Worm (Caenorhabditis elegans) whole organism, L4 larva: Measurements from ENCODE around the gene Y37A1A.4.

Experiments
- F26F4.8 ChIP-seq: fragments of 200-800 bp; sonication (Bioruptor generic); conservative IDR thresholded peaks from 2 replicates; pipeline ENCODE4 v1.3.6; 2022; ENCODE audit warnings: missing genetic modification characterization, missing compliant biosample characterization
- F37D6.2 ChIP-seq: sonication (generic microtip); optimal IDR thresholded peaks from 2 replicates; lab custom pipeline; 2016; ENCODE audit warnings: mild to moderate bottlenecking, missing genetic modification characterization, missing compliant biosample characterization
- T20F7.1 ChIP-seq: fragments of 200-800 bp; sonication (Bioruptor generic); optimal IDR thresholded peaks from 2 replicates; lab custom pipeline; 2018; ENCODE audit warnings: mild to moderate bottlenecking, missing genetic modification characterization, missing compliant biosample characterization
- Y5F2A.4 ChIP-seq: fragments of 200-800 bp; sonication (Bioruptor generic); optimal IDR thresholded peaks from 2 replicates; lab custom pipeline; 2018; ENCODE audit warnings: mild to moderate bottlenecking, missing genetic modification characterization, missing compliant biosample characterization
- aha-1 ChIP-seq: fragments of 150-350 bp; peaks from one replicate; lab custom pipeline; 2014; ENCODE audit warnings: missing biosample characterization, missing genetic modification characterization
- ceh-32 ChIP-seq: sonication (generic microtip); optimal IDR thresholded peaks from 2 replicates; lab custom pipeline; 2016; ENCODE audit warnings: mild to moderate bottlenecking, missing genetic modification characterization, missing compliant biosample characterization; ENCODE audit not compliant: poor library complexity
- ceh-62 ChIP-seq: sonication (generic microtip); optimal IDR thresholded peaks from 2 replicates; lab custom pipeline; 2017; ENCODE audit warnings: missing biosample characterization, missing genetic modification characterization
- ces-1 ChIP-seq: fragments of 150-350 bp; sonication (generic microtip); optimal IDR thresholded peaks from 4 replicates; lab custom pipeline; 2014; ENCODE audit warnings: missing biosample characterization, missing genetic modification reagents, missing genetic modification characterization
- daf-12 ChIP-seq: fragments of 150-350 bp; optimal IDR thresholded peaks from 2 replicates; lab custom pipeline; 2014; ENCODE audit warnings: missing biosample characterization, missing genetic modification reagents, missing genetic modification characterization
- daf-19 ChIP-seq: fragments of 200-800 bp; sonication (Bioruptor generic); conservative IDR thresholded peaks from 2 replicates; pipeline ENCODE4 v1.3.6; 2022; ENCODE audit warnings: missing genetic modification characterization, missing compliant biosample characterization
- daf-8 ChIP-seq: fragments of 200-800 bp; sonication (Bioruptor generic); IDR thresholded peaks from 2 replicates; pipeline ENCODE4 v1.3.6; 2022; ENCODE audit warnings: missing genetic modification characterization, missing compliant biosample characterization
- dmd-6 ChIP-seq: fragments of 200-800 bp; sonication (Bioruptor generic); IDR thresholded peaks from 2 replicates; pipeline ENCODE4 v1.3.6; 2022; ENCODE audit warnings: missing genetic modification reagents, missing genetic modification characterization, missing compliant biosample characterization
- dmd-9 ChIP-seq: fragments of 200-800 bp; sonication (Bioruptor generic); IDR thresholded peaks from 2 replicates; pipeline ENCODE4 v1.3.6; 2022; ENCODE audit warnings: missing genetic modification reagents, missing genetic modification characterization, missing compliant biosample characterization
- dpl-1 ChIP-seq: fragments of 150-350 bp; optimal IDR thresholded peaks from 2 replicates; lab custom pipeline; 2014; ENCODE audit warnings: missing biosample characterization, missing genetic modification reagents, missing genetic modification characterization
- duxl-1 ChIP-seq: sonication (generic microtip); optimal IDR thresholded peaks from 2 replicates; lab custom pipeline; 2016; ENCODE audit warnings: mild to moderate bottlenecking, missing genetic modification characterization, moderate library complexity, missing compliant biosample characterization; ENCODE audit not compliant: poor library complexity
- egl-43 ChIP-seq: fragments of 200-800 bp; sonication (Bioruptor generic); IDR thresholded peaks from 2 replicates; pipeline ENCODE4 v1.3.6; 2022; ENCODE audit warnings: missing genetic modification reagents, missing genetic modification characterization, missing compliant biosample characterization
- fkh-10 ChIP-seq: fragments of 150-350 bp; optimal IDR thresholded peaks from 2 replicates; lab custom pipeline; 2014; ENCODE audit warnings: missing biosample characterization, missing genetic modification reagents, missing genetic modification characterization
- gei-8 ChIP-seq: fragments of 200-800 bp; sonication (Bioruptor generic); optimal IDR thresholded peaks from 2 replicates; lab custom pipeline; 2018; ENCODE audit warnings: mild to moderate bottlenecking, missing genetic modification characterization, missing compliant biosample characterization
- hlh-11 ChIP-seq: fragments of 200-800 bp; sonication (Bioruptor generic); optimal IDR thresholded peaks from 2 replicates; lab custom pipeline; 2018; ENCODE audit warnings: mild to moderate bottlenecking, missing genetic modification characterization, missing compliant biosample characterization
- jun-1 ChIP-seq: fragments of 150-350 bp; optimal IDR thresholded peaks from 2 replicates; lab custom pipeline; 2014; ENCODE audit warnings: missing biosample characterization, missing genetic modification reagents, missing genetic modification characterization
- lim-7 ChIP-seq: fragments of 200-800 bp; sonication (Bioruptor generic); IDR thresholded peaks from 2 replicates; pipeline ENCODE4 v1.3.6; 2022; ENCODE audit warnings: missing genetic modification characterization, missing compliant biosample characterization
- lin-15B ChIP-seq: fragments of 150-350 bp; sonication (generic microtip); optimal IDR thresholded peaks from 3 replicates; lab custom pipeline; 2014; ENCODE audit warnings: missing biosample characterization, missing genetic modification characterization
- mxl-2 ChIP-seq: fragments of 200-800 bp; sonication (Bioruptor generic); conservative IDR thresholded peaks from 2 replicates; pipeline ENCODE4 v1.3.6; 2022; ENCODE audit warnings: missing genetic modification reagents, missing genetic modification characterization, missing compliant biosample characterization
- nhr-111 ChIP-seq: fragments of 200-800 bp; sonication (Bioruptor generic); optimal IDR thresholded peaks from 2 replicates; lab custom pipeline; 2018; ENCODE audit warnings: mild to moderate bottlenecking, missing genetic modification characterization, missing compliant biosample characterization
- nhr-28 ChIP-seq: fragments of 150-350 bp; optimal IDR thresholded peaks from 2 replicates; lab custom pipeline; 2014; ENCODE audit warnings: missing biosample characterization, missing genetic modification characterization
- nhr-41 ChIP-seq: fragments of 200-800 bp; sonication (Bioruptor generic); IDR thresholded peaks from 2 replicates; pipeline ENCODE4 v1.3.6; 2022; ENCODE audit warnings: missing genetic modification reagents, missing genetic modification characterization, missing compliant biosample characterization
- nhr-48 ChIP-seq: sonication (generic microtip); optimal IDR thresholded peaks from 2 replicates; lab custom pipeline; 2016; ENCODE audit warnings: mild to moderate bottlenecking, missing genetic modification characterization, missing compliant biosample characterization
- nhr-6 ChIP-seq: fragments of 150-350 bp; optimal IDR thresholded peaks from 2 replicates; lab custom pipeline; 2014; ENCODE audit warnings: missing biosample characterization, missing genetic modification characterization
- nhr-76 ChIP-seq: fragments of 150-350 bp; optimal IDR thresholded peaks from 2 replicates; lab custom pipeline; 2014; ENCODE audit warnings: missing biosample characterization, missing genetic modification characterization
- pha-4 ChIP-seq, 2 experiments: fragments of 150-350 bp in 1 of 2; fragments of 200-800 bp in 1 of 2; sonication (Bioruptor generic) in 1 of 2; IDR thresholded peaks in 1 of 2; optimal IDR thresholded peaks in 1 of 2; 2 replicates each; pipeline versions ENCODE4 v1.3.6 to Lab custom; 2014 to 2022; ENCODE audit warnings: missing genetic modification characterization in 2 of 2, missing genetic modification reagents in 2 of 2, missing biosample characterization in 1 of 2, missing compliant biosample characterization in 1 of 2
- pqm-1 ChIP-seq: sonication (generic microtip); optimal IDR thresholded peaks from 2 replicates; lab custom pipeline; 2017; ENCODE audit warnings: missing biosample characterization, missing genetic modification characterization
- rbr-2 ChIP-seq: sonication (generic microtip); optimal IDR thresholded peaks from 2 replicates; lab custom pipeline; 2016; ENCODE audit warnings: missing genotype, missing genetic modification characterization, missing compliant biosample characterization
- saeg-2 ChIP-seq: fragments of 200-800 bp; sonication (Bioruptor generic); IDR thresholded peaks from 2 replicates; pipeline ENCODE4 v1.3.6; 2022; ENCODE audit warnings: missing genetic modification reagents, missing genetic modification characterization, missing compliant biosample characterization
- skn-1 ChIP-seq: fragments of 150-350 bp; optimal IDR thresholded peaks from 2 replicates; lab custom pipeline; 2014; ENCODE audit warnings: missing biosample characterization, missing genetic modification characterization
- snpc-1.2 ChIP-seq: fragments of 200-800 bp; sonication (Bioruptor generic); IDR thresholded peaks from 2 replicates; pipeline ENCODE4 v1.3.6; 2022; ENCODE audit warnings: missing genetic modification reagents, missing genetic modification characterization, missing compliant biosample characterization
- snpc-4 ChIP-seq: fragments of 150-350 bp; optimal IDR thresholded peaks from 2 replicates; lab custom pipeline; 2014; ENCODE audit warnings: missing biosample characterization, missing genetic modification characterization
- spr-3 ChIP-seq: fragments of 200-800 bp; sonication (Bioruptor generic); optimal IDR thresholded peaks from 2 replicates; lab custom pipeline; 2018; ENCODE audit warnings: mild to moderate bottlenecking, missing genetic modification characterization, missing compliant biosample characterization
- tra-1 ChIP-seq: fragments of 200-800 bp; sonication (Bioruptor generic); IDR thresholded peaks from 2 replicates; pipeline ENCODE4 v1.3.6; 2022; ENCODE audit warnings: missing genetic modification reagents, missing genetic modification characterization, missing compliant biosample characterization
- unc-62 ChIP-seq, 3 experiments: fragments of 150-350 bp in 1 of 3; sonication (generic microtip); optimal IDR thresholded peaks in 2 of 3; peaks in 1 of 3; 1 replicate in 1 of 3; 2 replicates in 2 of 3; lab custom pipeline; 2014 to 2017; ENCODE audit warnings: missing biosample characterization in 3 of 3, missing genetic modification characterization in 3 of 3, missing genetic modification reagents in 3 of 3, missing genotype in 1 of 3
- ztf-11 ChIP-seq: fragments of 150-350 bp; optimal IDR thresholded peaks from 2 replicates; lab custom pipeline; 2014; ENCODE audit warnings: missing biosample characterization, missing genetic modification characterization

The Y37A1A.4 gene

DNA sequence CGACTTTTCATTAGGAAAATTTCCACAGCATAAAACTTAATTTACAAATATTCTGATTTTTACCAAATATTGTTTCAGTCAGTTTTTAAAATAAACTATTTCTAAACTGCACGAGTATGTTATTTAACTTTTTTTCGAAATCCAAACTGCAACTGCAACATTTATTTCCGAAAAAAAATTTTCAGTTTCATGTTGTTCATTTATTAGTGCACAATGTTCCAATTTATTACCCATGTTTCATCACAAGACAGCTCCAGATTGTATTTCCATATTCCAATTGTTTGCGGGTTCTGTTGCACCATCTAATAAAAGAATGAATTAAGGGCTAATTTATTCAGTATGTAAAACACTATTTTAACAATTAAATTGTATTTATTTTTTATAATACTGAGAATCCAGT lies 7.5 kb downstream of the Y37A1A.4 start:
- TF ChIP-seq T20F7.1 = no peak
- no peak for TF ChIP-seq hlh-11
- TF ChIP-seq ces-1 (GFP tag; lab: Kevin White, UChicago) = no peak
- TF ChIP-seq mxl-2 (GFP tag; lab: Robert Waterston, UW) = no peak
- peak; percentile 83 for TF ChIP-seq snpc-1.2 (GFP tag; lab: Robert Waterston, UW)
- TF ChIP-seq egl-43 (GFP tag; lab: Robert Waterston, UW) = no peak

DNA sequence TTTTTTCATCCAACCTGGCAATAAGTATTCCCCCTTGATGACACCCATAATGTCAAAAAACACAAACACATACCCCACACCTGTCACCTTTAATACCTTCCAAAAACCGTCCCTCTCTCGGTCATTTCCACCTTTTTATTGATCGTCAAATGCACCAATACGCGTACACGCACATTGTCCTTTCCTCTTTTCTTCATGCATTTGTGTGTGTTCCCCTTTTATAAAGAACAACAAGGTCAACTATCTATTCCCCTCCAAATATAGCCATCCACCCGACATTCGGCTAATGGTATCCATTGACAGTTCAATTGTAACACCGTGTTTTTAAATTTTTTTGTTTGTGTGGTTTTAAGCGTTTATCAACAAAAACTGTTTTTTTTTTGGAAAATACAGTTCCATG lies 11.0 kb downstream of the Y37A1A.4 start:
- TF ChIP-seq Y5F2A.4 = no peak
- TF ChIP-seq nhr-6 (tag; lab: Kevin White, UChicago) = no peak
- no peak for TF ChIP-seq lim-7 (GFP tag; lab: Robert Waterston, UW)
- TF ChIP-seq nhr-76 (tag; lab: Kevin White, UChicago) = no peak
- no peak for TF ChIP-seq F37D6.2 (tag; lab: Kevin White, UChicago)
- no peak for TF ChIP-seq nhr-28
- TF ChIP-seq ceh-32 (tag; lab: Kevin White, UChicago) = no peak
- no peak for TF ChIP-seq jun-1
- TF ChIP-seq skn-1 (tag; lab: Kevin White, UChicago) = no peak
- TF ChIP-seq, all 104 proteins: peak for 0

DNA sequence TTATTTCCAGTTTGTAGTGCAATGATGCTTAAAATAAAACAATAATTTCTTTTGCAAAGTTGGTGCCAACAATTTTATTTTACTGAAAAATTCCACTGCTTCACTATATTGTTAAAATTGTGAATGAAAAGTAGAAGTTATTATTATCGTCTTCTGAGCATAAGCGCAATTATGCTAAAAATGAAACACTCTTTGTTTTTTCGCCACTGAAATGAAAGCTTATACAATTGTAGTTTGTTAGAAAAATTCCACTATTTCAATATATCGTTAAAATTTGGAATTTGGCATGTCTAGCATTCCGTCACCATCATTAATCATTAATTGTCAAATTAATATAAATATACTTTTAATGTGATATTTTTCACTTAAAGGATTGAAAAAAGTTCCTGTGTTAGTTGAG lies 19.8 kb downstream of the Y37A1A.4 start:
- no peak for TF ChIP-seq ztf-11
- TF ChIP-seq egl-43 (GFP tag; lab: Robert Waterston, UW) = no peak
- TF ChIP-seq snpc-1.2 (GFP tag; lab: Robert Waterston, UW) = peak; percentile 60; the same call in 1 of the 2 replicates

DNA sequence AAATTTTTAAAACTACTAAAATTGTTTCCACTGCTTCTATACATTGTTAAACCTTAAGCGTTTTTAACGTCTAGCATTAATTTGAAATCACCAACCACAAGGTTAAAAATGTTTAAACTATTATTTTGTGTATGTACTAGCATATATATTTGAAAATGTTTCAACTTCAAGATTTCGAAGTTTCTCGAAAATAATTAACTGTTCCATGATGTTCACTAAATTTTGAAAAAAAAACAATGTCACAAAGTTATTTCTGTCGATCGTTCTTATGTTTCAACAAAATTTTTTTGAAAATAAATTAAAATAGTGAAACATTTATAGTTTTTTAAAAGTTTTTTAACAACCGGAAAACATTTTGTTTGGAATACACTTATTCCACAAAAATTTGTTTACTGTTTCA lies 20.4 kb downstream of the Y37A1A.4 start:
- TF ChIP-seq ceh-62 (tag; lab: Kevin White, UChicago) (no peak), snpc-1.2 (GFP tag; lab: Robert Waterston, UW) (peak; percentile 67; the same call in 1 of the 2 replicates), gei-8 (GFP tag; lab: Kevin White, UChicago) (no peak), dmd-6 (GFP tag; lab: Robert Waterston, UW) (no peak)

DNA sequence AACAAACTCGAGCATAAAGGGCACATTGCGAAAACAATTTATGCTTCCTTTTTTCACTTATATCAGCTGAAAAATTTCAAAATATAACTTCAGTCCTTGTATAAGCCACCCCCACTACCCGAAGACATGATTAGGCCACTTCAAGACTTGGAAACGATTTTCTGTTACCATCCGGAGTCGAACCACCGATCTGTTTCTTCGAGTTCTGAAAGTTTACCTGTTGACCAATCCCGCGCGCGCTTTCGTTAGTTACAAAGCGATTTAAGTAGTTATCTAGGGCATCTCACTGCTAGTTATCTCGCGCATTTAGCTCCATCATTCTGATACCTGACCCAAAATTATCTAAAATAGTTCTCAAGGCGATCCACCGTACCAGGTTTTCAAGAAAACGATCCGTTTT lies 31.3 kb downstream of the Y37A1A.4 start:
- TF ChIP-seq aha-1 (tag; lab: Kevin White, UChicago) = peak; percentile 72
- TF ChIP-seq snpc-1.2 (GFP tag; lab: Robert Waterston, UW) = peak; percentile 91

DNA sequence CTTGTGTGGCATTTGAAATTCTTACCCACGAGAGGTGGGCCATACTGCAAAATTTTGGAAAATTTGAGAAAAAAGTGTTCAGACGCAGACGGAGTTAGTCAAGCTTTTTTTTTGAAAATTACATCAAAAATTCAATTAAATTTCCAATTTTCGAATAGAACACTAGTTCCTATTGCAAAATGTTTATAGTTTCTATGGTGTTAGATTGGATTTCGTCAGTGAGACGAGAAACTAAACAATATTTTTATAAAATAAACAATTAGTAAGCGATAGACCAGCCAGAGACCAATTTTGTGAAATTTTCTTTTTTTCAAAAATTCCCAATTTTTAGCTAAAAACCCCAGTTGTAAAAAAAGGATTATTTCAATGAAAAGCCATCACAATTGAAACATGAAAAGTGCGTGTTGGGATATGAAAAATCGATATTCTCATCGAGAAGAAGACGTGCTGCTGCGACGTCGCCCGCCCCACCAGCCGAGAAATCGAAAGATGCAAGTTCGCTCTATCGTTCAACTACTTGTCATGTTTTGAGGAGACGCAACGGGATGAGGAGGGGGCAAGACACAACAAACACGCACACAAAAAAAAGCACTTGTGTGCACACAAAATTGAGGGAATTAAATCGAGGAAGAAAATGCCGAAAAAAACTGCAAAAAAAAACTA lies 45.7 kb downstream of the Y37A1A.4 start, which contains the start of gene dnbp-1:
Gene dnbp-1, minus strand, starts transcription at position 51 of the 663 bp plus-strand sequence.
- peak; percentile 61 for TF ChIP-seq dpl-1 (GFP tag; lab: Kevin White, UChicago)
- no peak for TF ChIP-seq spr-3 (GFP tag; lab: Kevin White, UChicago)
- peak; percentile 64 for TF ChIP-seq fkh-10 (GFP tag; lab: Kevin White, UChicago)
- no peak for TF ChIP-seq daf-12
- TF ChIP-seq unc-62 (GFP tag; optimal IDR thresholded peaks at IDR 0.05 in 1 of 2; lab: Kevin White, UChicago) = peak in 1 of 2 experiments; percentile 99
- TF ChIP-seq unc-62 (tag; optimal IDR thresholded peaks at IDR 0.05; lab: Kevin White, UChicago) = no peak
- TF ChIP-seq lin-15B (tag; lab: Kevin White, UChicago) = no peak
- TF ChIP-seq rbr-2 = peak; percentile 80
- peak; percentile 36 for TF ChIP-seq F37D6.2 (tag; lab: Kevin White, UChicago)
- no peak for TF ChIP-seq duxl-1
- no peak for TF ChIP-seq Y5F2A.4
- no peak for TF ChIP-seq nhr-111 (GFP tag; lab: Kevin White, UChicago)
- TF ChIP-seq nhr-41 (GFP tag; lab: Robert Waterston, UW) = no peak
- no peak for TF ChIP-seq snpc-1.2 (GFP tag; lab: Robert Waterston, UW)
- TF ChIP-seq tra-1 (GFP tag; lab: Robert Waterston, UW) = 0 out of 2 replicates have a peak, but pooled peaks have one; percentile 35
- no peak for TF ChIP-seq snpc-4 (tag; lab: Kevin White, UChicago)
- TF ChIP-seq F26F4.8 (GFP tag; lab: Robert Waterston, UW) = no peak
- no peak for TF ChIP-seq nhr-48 (tag; lab: Kevin White, UChicago)
- TF ChIP-seq daf-19 (GFP tag; lab: Robert Waterston, UW) = no peak
- no peak for TF ChIP-seq pqm-1
- TF ChIP-seq pha-4 (GFP tag; IDR thresholded peaks at IDR 0.05; lab: Robert Waterston, UW) = no peak
- peak; percentile 55 for TF ChIP-seq pha-4 (tag; optimal IDR thresholded peaks at IDR 0.05; lab: Kevin White, UChicago)
- TF ChIP-seq saeg-2 (GFP tag; lab: Robert Waterston, UW) = no peak
- TF ChIP-seq dmd-9 = no peak
- no peak for TF ChIP-seq daf-8 (GFP tag; lab: Robert Waterston, UW)
